Worm (Caenorhabditis elegans): ENCODE data around the gene K11G12.6.

DNA sequence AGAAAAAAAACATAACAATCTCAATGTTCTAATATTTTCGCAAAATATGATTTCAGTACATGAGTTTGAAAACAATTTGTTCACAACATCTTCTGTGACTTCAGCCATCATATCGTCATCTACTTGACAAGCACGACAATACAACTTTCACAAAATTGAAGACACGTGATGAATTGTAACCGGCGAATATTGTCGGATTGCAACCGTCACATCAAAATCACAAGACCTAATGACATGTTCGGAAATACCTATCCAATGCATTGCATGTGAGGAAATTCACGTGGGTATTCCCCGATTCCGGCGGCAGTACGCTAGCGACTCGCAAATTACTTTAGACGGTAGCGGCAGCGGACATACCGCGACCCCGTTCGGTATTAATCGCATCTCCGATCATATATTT is 12.1 kb upstream of the K11G12.6 start:
- TF ChIP-seq madf-8 (GFP tag; conservative IDR thresholded peaks at IDR 0.05) (no peak), ama-1 (optimal IDR thresholded peaks at IDR 0.05) (no peak), ama-1 (GFP tag; optimal IDR thresholded peaks at IDR 0.05) (no peak), snpc-1.1 (tag; optimal IDR thresholded peaks at IDR 0.05; ENCODE audit: insufficient read depth) (no peak), mxl-1 (tag; optimal IDR thresholded peaks at IDR 0.05) (no peak), sea-2 (GFP tag; IDR thresholded peaks at IDR 0.05) (no peak), ccch-3 (GFP tag; optimal IDR thresholded peaks at IDR 0.05) (no peak)
